Fruit fly (Drosophila melanogaster) whole organism, embryonic: ENCODE data around the gene CG34135.
A peak's percentile ranks its signal among the peaks of the same experiment; 100 is the strongest.

ENCODE experiments used
- ATbp ChIP-seq: fragments of 200-800 bp; sonication (Bioruptor generic); optimal IDR thresholded peaks from 2 replicates; lab custom pipeline; 2017; ENCODE audit warnings: missing biosample characterization, mild to moderate bottlenecking, missing genetic modification characterization, missing genetic modification reagents
- Atf6 ChIP-seq: fragments of 200-800 bp; sonication (Bioruptor generic); IDR thresholded peaks from 2 replicates; pipeline ENCODE4 v1.3.6; 2022; ENCODE audit warnings: missing biosample characterization, missing genetic modification characterization
- Bdp1 ChIP-seq: fragments of 200-800 bp; sonication (Bioruptor generic); optimal IDR thresholded peaks from 3 replicates; lab custom pipeline; 2016; ENCODE audit warnings: missing biosample characterization, missing genetic modification characterization
- CG12769 ChIP-seq: fragments of 200-800 bp; sonication (Bioruptor generic); optimal IDR thresholded peaks from 2 replicates; lab custom pipeline; 2019; ENCODE audit warnings: missing biosample characterization, mild to moderate bottlenecking, missing genetic modification characterization, moderate library complexity
- CG15269 ChIP-seq: fragments of 200-800 bp; sonication (Bioruptor generic); optimal IDR thresholded peaks from 2 replicates; lab custom pipeline; 2018; ENCODE audit warnings: missing biosample characterization, mild to moderate bottlenecking, missing genetic modification characterization, moderate library complexity
- CG1647 ChIP-seq: fragments of 200-800 bp; sonication (Bioruptor generic); optimal IDR thresholded peaks from 3 replicates; lab custom pipeline; 2016; ENCODE audit warnings: missing biosample characterization, missing genetic modification characterization
- CG17612 ChIP-seq: fragments of 200-800 bp; sonication (Bioruptor generic); IDR thresholded peaks from 2 replicates; pipeline ENCODE4 v1.3.6; 2022; ENCODE audit warnings: missing biosample characterization, missing genetic modification characterization
- CG18476 ChIP-seq: fragments of 200-800 bp; sonication (Bioruptor generic); optimal IDR thresholded peaks from 2 replicates; lab custom pipeline; 2016; ENCODE audit warnings: missing biosample characterization, mild to moderate bottlenecking, missing genetic modification characterization
- CG2199 ChIP-seq: fragments of 200-800 bp; sonication (Bioruptor generic); IDR thresholded peaks from 3 replicates; pipeline ENCODE4 v1.3.6; 2022; ENCODE audit warnings: missing biosample characterization, missing genetic modification characterization
- CG2202 ChIP-seq: fragments of 200-800 bp; sonication (Bioruptor generic); optimal IDR thresholded peaks from 2 replicates; lab custom pipeline; 2018; ENCODE audit warnings: missing biosample characterization, mild to moderate bottlenecking, missing genetic modification characterization
- CG2678 ChIP-seq: fragments of 200-800 bp; sonication (Bioruptor generic); optimal IDR thresholded peaks from 3 replicates; lab custom pipeline; 2019; ENCODE audit warnings: missing biosample characterization, mild to moderate bottlenecking, missing genetic modification characterization, moderate library complexity
- CG32532 ChIP-seq: fragments of 200-800 bp; sonication (Bioruptor generic); IDR thresholded peaks from 2 replicates; pipeline ENCODE4 v1.3.6; 2022; ENCODE audit warnings: missing biosample characterization, missing genetic modification characterization
- CG32767 ChIP-seq: fragments of 200-800 bp; sonication (Bioruptor generic); IDR thresholded peaks from 2 replicates; pipeline ENCODE4 v1.3.6; 2022; ENCODE audit warnings: missing biosample characterization, missing genetic modification characterization
- CG34224 ChIP-seq: fragments of 200-800 bp; sonication (Bioruptor generic); IDR thresholded peaks from 3 replicates; pipeline ENCODE4 v1.3.6; 2022; ENCODE audit warnings: missing biosample characterization, missing genetic modification characterization; ENCODE audit not compliant: partially characterized antibody
- CG4328 ChIP-seq: fragments of 200-800 bp; sonication (Bioruptor generic); optimal IDR thresholded peaks from 3 replicates; lab custom pipeline; 2017; ENCODE audit warnings: missing biosample characterization, missing genetic modification reagents, missing genetic modification characterization
- CG4617 ChIP-seq: fragments of 200-800 bp; sonication (Bioruptor generic); optimal IDR thresholded peaks from 3 replicates; lab custom pipeline; 2016; ENCODE audit warnings: missing biosample characterization, missing genetic modification characterization, borderline replicate concordance
- CG4707 ChIP-seq: fragments of 200-800 bp; sonication (Bioruptor generic); optimal IDR thresholded peaks from 2 replicates; lab custom pipeline; 2018; ENCODE audit warnings: missing biosample characterization, mild to moderate bottlenecking, missing genetic modification characterization, moderate library complexity
- CG6683 ChIP-seq: fragments of 200-800 bp; sonication (Bioruptor generic); optimal IDR thresholded peaks from 2 replicates; lab custom pipeline; 2017; ENCODE audit warnings: missing biosample characterization, mild to moderate bottlenecking, missing genetic modification characterization, missing genetic modification reagents
- CG6813 ChIP-seq: fragments of 200-800 bp; sonication (Bioruptor generic); optimal IDR thresholded peaks from 2 replicates; lab custom pipeline; 2017; ENCODE audit warnings: missing biosample characterization, missing genetic modification characterization, mild to moderate bottlenecking, moderate library complexity, missing genetic modification reagents
- CG9437 ChIP-seq: fragments of 200-800 bp; sonication (Bioruptor generic); optimal IDR thresholded peaks from 2 replicates; lab custom pipeline; 2018; ENCODE audit warnings: missing biosample characterization, mild to moderate bottlenecking, missing genetic modification characterization
- CkIIα-i1 ChIP-seq: fragments of 200-800 bp; sonication (Bioruptor generic); IDR thresholded peaks from 2 replicates; pipeline ENCODE4 v1.3.6; 2022; ENCODE audit warnings: missing biosample characterization, missing genetic modification characterization
- D ChIP-seq, 2 experiments: fragments of 200-800 bp in 1 of 2; fragments of >200 bp in 1 of 2; sonication (Bioruptor generic) in 1 of 2; optimal IDR thresholded peaks; 2 replicates in 1 of 2; 3 replicates in 1 of 2; lab custom pipeline; 2017; ENCODE audit warnings: mild to moderate bottlenecking in 1 of 2, missing biosample characterization in 1 of 2, missing genetic modification characterization in 1 of 2, missing genetic modification reagents in 1 of 2
- Dek ChIP-seq: fragments of 200-800 bp; sonication (Bioruptor generic); optimal IDR thresholded peaks from 3 replicates; lab custom pipeline; 2019; ENCODE audit warnings: missing biosample characterization, mild to moderate bottlenecking, missing genetic modification characterization, moderate library complexity
- HLH54F ChIP-seq: fragments of 200-800 bp; sonication (Bioruptor generic); optimal IDR thresholded peaks from 3 replicates; lab custom pipeline; 2016; ENCODE audit warnings: missing biosample characterization, missing genetic modification characterization
- Hand ChIP-seq: fragments of 200-800 bp; sonication (Bioruptor generic); optimal IDR thresholded peaks from 2 replicates; lab custom pipeline; 2017; ENCODE audit warnings: mild to moderate bottlenecking, missing biosample characterization, missing genetic modification reagents, missing genetic modification characterization
- NK7.1 ChIP-seq: fragments of 200-800 bp; sonication (Bioruptor generic); optimal IDR thresholded peaks from 3 replicates; lab custom pipeline; 2016; ENCODE audit warnings: missing biosample characterization, missing genetic modification characterization
- Pdp1 ChIP-seq, 2 experiments: fragments of 200-800 bp; sonication (Bioruptor generic); optimal IDR thresholded peaks; 3 replicates each; lab custom pipeline; 2016; ENCODE audit warnings: missing biosample characterization in 2 of 2, missing genetic modification characterization in 2 of 2, mild to moderate bottlenecking in 1 of 2, moderate library complexity in 1 of 2
- Sin3A ChIP-seq: fragments of >200 bp; optimal IDR thresholded peaks from 2 replicates; lab custom pipeline; 2018
- Sox100B ChIP-seq: fragments of 200-800 bp; sonication (Bioruptor generic); optimal IDR thresholded peaks from 3 replicates; lab custom pipeline; 2018; ENCODE audit warnings: missing biosample characterization, mild to moderate bottlenecking, missing genetic modification characterization
- Xrp1 ChIP-seq: fragments of 200-800 bp; sonication (Bioruptor generic); IDR thresholded peaks from 2 replicates; pipeline ENCODE4 v1.3.6; 2022; ENCODE audit warnings: missing biosample characterization, missing genetic modification characterization
- bbx ChIP-seq: fragments of 200-800 bp; sonication (Bioruptor generic); IDR thresholded peaks from 2 replicates; pipeline ENCODE4 v1.3.6; 2022; ENCODE audit warnings: missing biosample characterization, missing genetic modification characterization; ENCODE audit not compliant: partially characterized antibody
- chm ChIP-seq: fragments of 200-800 bp; sonication (Bioruptor generic); IDR thresholded peaks from 2 replicates; pipeline ENCODE4 v1.3.6; 2022; ENCODE audit warnings: missing biosample characterization, missing genetic modification characterization
- chn ChIP-seq: fragments of 200-800 bp; sonication (Bioruptor generic); optimal IDR thresholded peaks from 2 replicates; lab custom pipeline; 2016; ENCODE audit warnings: missing biosample characterization, missing genetic modification characterization
- corto ChIP-seq: fragments of 200-800 bp; sonication (Bioruptor generic); optimal IDR thresholded peaks from 2 replicates; lab custom pipeline; 2016; ENCODE audit warnings: missing biosample characterization, mild to moderate bottlenecking, missing genetic modification characterization, moderate library complexity
- en ChIP-seq: fragments of 200-800 bp; sonication (Bioruptor generic); optimal IDR thresholded peaks from 2 replicates; lab custom pipeline; 2016; ENCODE audit warnings: missing biosample characterization, missing genetic modification characterization
- gcm ChIP-seq: fragments of 200-800 bp; sonication (Bioruptor generic); optimal IDR thresholded peaks from 2 replicates; lab custom pipeline; 2019; ENCODE audit warnings: missing biosample characterization, mild to moderate bottlenecking, missing genetic modification characterization, moderate library complexity
- insv ChIP-seq, 2 experiments: fragments of 200-800 bp; sonication (Bioruptor generic); optimal IDR thresholded peaks; 3 replicates each; lab custom pipeline; 2016 to 2018; ENCODE audit warnings: missing biosample characterization in 2 of 2, missing genetic modification characterization in 2 of 2
- kay ChIP-seq: fragments of 200-800 bp; sonication (Bioruptor generic); optimal IDR thresholded peaks from 2 replicates; lab custom pipeline; 2016; ENCODE audit warnings: missing biosample characterization, missing genetic modification characterization
- klu ChIP-seq: fragments of 200-800 bp; sonication (Bioruptor generic); IDR thresholded peaks from 2 replicates; pipeline ENCODE4 v1.3.6; 2022; ENCODE audit warnings: missing biosample characterization, missing genetic modification characterization
- nerfin-1 ChIP-seq: fragments of 200-800 bp; sonication (Bioruptor generic); optimal IDR thresholded peaks from 3 replicates; lab custom pipeline; 2019; ENCODE audit warnings: missing biosample characterization, mild to moderate bottlenecking, missing genetic modification characterization, moderate library complexity
- oc ChIP-seq: fragments of 200-800 bp; sonication (Bioruptor generic); optimal IDR thresholded peaks from 2 replicates; lab custom pipeline; 2018; ENCODE audit warnings: missing biosample characterization, mild to moderate bottlenecking, missing genetic modification characterization, moderate library complexity
- org-1 ChIP-seq: fragments of 200-800 bp; sonication (Bioruptor generic); optimal IDR thresholded peaks from 2 replicates; lab custom pipeline; 2017; ENCODE audit warnings: missing biosample characterization, missing genetic modification characterization
- rib ChIP-seq: fragments of 200-800 bp; sonication (Bioruptor generic); IDR thresholded peaks from 2 replicates; pipeline ENCODE4 v1.3.6; 2022; ENCODE audit warnings: missing biosample characterization, missing genetic modification characterization
- sd ChIP-seq: fragments of 200-800 bp; sonication (Bioruptor generic); optimal IDR thresholded peaks from 3 replicates; lab custom pipeline; 2018; ENCODE audit warnings: missing biosample characterization, mild to moderate bottlenecking, missing genetic modification characterization, moderate library complexity
- sens ChIP-seq: fragments of 200-800 bp; sonication (Bioruptor generic); peaks from one replicate; lab custom pipeline; 2016; ENCODE audit warnings: missing biosample characterization, missing genetic modification characterization
- shn ChIP-seq: fragments of 200-800 bp; sonication (Bioruptor generic); optimal IDR thresholded peaks from 3 replicates; lab custom pipeline; 2016; ENCODE audit warnings: missing biosample characterization, missing genetic modification characterization
- ssp ChIP-seq: fragments of 200-800 bp; sonication (Bioruptor generic); IDR thresholded peaks from 2 replicates; pipeline ENCODE4 v1.3.6; 2022; ENCODE audit warnings: missing biosample characterization, missing genetic modification characterization
- twi ChIP-seq: fragments of 200-800 bp; optimal IDR thresholded peaks from 2 replicates; lab custom pipeline; 2019; ENCODE audit warnings: missing biosample characterization, mild to moderate bottlenecking, missing genetic modification characterization, moderate library complexity
- wek ChIP-seq: fragments of 200-800 bp; sonication (Bioruptor generic); optimal IDR thresholded peaks from 3 replicates; lab custom pipeline; 2018; ENCODE audit warnings: missing biosample characterization, mild to moderate bottlenecking, missing genetic modification characterization, moderate library complexity

CG34135 gene

dm6 chr3R:8807831-8808517 lies 40.0 kb upstream of the CG34135 start (continued):
- no peak for TF ChIP-seq insv (GFP tag; optimal IDR thresholded peaks at IDR 0.05; lab: Kevin White, UChicago)
- TF ChIP-seq sd (tag; lab: Kevin White, UChicago), result peak; percentile 13
- no peak for TF ChIP-seq ssp (GFP tag; lab: Robert Waterston, UW)
- no peak for TF ChIP-seq org-1
- no peak for TF ChIP-seq CG6683
- TF ChIP-seq gcm (GFP tag; lab: Kevin White, UChicago), result no peak
- TF ChIP-seq CG2678 (tag; lab: Kevin White, UChicago), result no peak
- TF ChIP-seq twi (tag; lab: Kevin White, UChicago), result peak; percentile 91
- no peak for TF ChIP-seq Hand (GFP tag; lab: Kevin White, UChicago)
- TF ChIP-seq ATbp, result no peak
- TF ChIP-seq Dek, result no peak
- TF ChIP-seq CG9437, result no peak
- peak; percentile 54 for TF ChIP-seq chn (GFP tag; lab: Kevin White, UChicago)
- no peak for TF ChIP-seq CG6813 (GFP tag; lab: Kevin White, UChicago)
- TF ChIP-seq Atf6 (GFP tag; lab: Robert Waterston, UW), result no peak
- TF ChIP-seq Bdp1, result no peak
- peak; percentile 10; the same call in 1 of the 2 replicates for TF ChIP-seq rib (GFP tag; lab: Robert Waterston, UW)
- no peak for TF ChIP-seq CG18476 (GFP tag; lab: Kevin White, UChicago)
- TF ChIP-seq CG17612 (GFP tag; lab: Robert Waterston, UW), result no peak
- TF ChIP-seq klu (GFP tag; lab: Robert Waterston, UW), result no peak
- no peak for TF ChIP-seq CG4617 (GFP tag; lab: Kevin White, UChicago)
- TF ChIP-seq Pdp1 (GFP tag; optimal IDR thresholded peaks at IDR 0.05; lab: Kevin White, UChicago), result peak in 1 of 2 experiments; percentile 63
- no peak for TF ChIP-seq CG4328 (GFP tag; lab: Kevin White, UChicago)
- no peak for TF ChIP-seq CkIIα-i1
- peak; percentile 28 for TF ChIP-seq wek (GFP tag; lab: Kevin White, UChicago)
- peak; percentile 51; the same call in 1 of the 2 replicates for TF ChIP-seq CG32767 (GFP tag; lab: Robert Waterston, UW)
- TF ChIP-seq shn, result no peak
- no peak for TF ChIP-seq CG32532 (GFP tag; lab: Robert Waterston, UW)
- no peak for TF ChIP-seq chm (GFP tag; lab: Robert Waterston, UW)
- TF ChIP-seq NK7.1, result no peak
- TF ChIP-seq Sin3A (lab: Kevin White, UChicago), result no peak
- no peak for TF ChIP-seq en (GFP tag; lab: Kevin White, UChicago)
- TF ChIP-seq CG34224 (GFP tag; lab: Robert Waterston, UW), result 0 out of 3 replicates have a peak, but pooled peaks have one; percentile 10
- TF ChIP-seq sens (GFP tag; lab: Kevin White, UChicago), result peak; percentile 75
- peak; percentile 63; the same call in 1 of the 3 replicates for TF ChIP-seq CG2199 (GFP tag; lab: Robert Waterston, UW)
- no peak for TF ChIP-seq nerfin-1 (tag; lab: Kevin White, UChicago)
- TF ChIP-seq bbx (GFP tag; lab: Robert Waterston, UW), result peak; percentile 47
- peak; percentile 16 for TF ChIP-seq corto (GFP tag; lab: Kevin White, UChicago)
- TF ChIP-seq CG2202 (tag; lab: Kevin White, UChicago), result no peak
- no peak for TF ChIP-seq HLH54F (GFP tag; lab: Kevin White, UChicago)
- peak; percentile 50 for TF ChIP-seq oc (tag; lab: Kevin White, UChicago)
- peak; percentile 51 for TF ChIP-seq CG15269 (tag; lab: Kevin White, UChicago)
- peak; percentile 69 for TF ChIP-seq CG12769 (tag; lab: Kevin White, UChicago)
- TF ChIP-seq Xrp1, result no peak
- no peak for TF ChIP-seq kay (GFP tag; lab: Kevin White, UChicago)
- peak; percentile 30 for TF ChIP-seq D (optimal IDR thresholded peaks at IDR 0.05; lab: Kevin White, UChicago)
- TF ChIP-seq D (GFP tag; optimal IDR thresholded peaks at IDR 0.05; lab: Kevin White, UChicago), result no peak
- TF ChIP-seq CG1647 (GFP tag; lab: Kevin White, UChicago), result no peak
- no peak for TF ChIP-seq CG4707 (GFP tag; lab: Kevin White, UChicago)
- TF ChIP-seq Sox100B, result no peak
